Worm (Caenorhabditis elegans): ENCODE measurements around the gene B0410.3.

- TF ChIP-seq cog-1 (tag; optimal IDR thresholded peaks at IDR 0.05) (no peak), flt-1 (GFP tag; IDR thresholded peaks at IDR 0.05) (peak; percentile 67), T22C8.4 (GFP tag; IDR thresholded peaks at IDR 0.05) (no peak), med-1 (GFP tag; optimal IDR thresholded peaks at IDR 0.05; ENCODE audit: insufficient read depth) (no peak)
These were observed 11.6 kb downstream of the B0410.3 start, which contains the start of gene F53B3.5 for ce11 chrX:2879529-2880265.

All from whole organism, midembryonic.